Worm (Caenorhabditis elegans) whole organism, early embryonic: ENCODE results near the gene srab-12.

Source experiments
- ama-1 ChIP-seq: fragments of 150-350 bp; optimal IDR thresholded peaks from 2 replicates; lab custom pipeline; 2014
- flt-1 ChIP-seq: fragments of 200-800 bp; sonication (Bioruptor generic); IDR thresholded peaks from 2 replicates; pipeline ENCODE4 v1.3.6; 2022; ENCODE audit warnings: missing genetic modification characterization, missing compliant biosample characterization
- hmbx-1 ChIP-seq: sonication (generic microtip); optimal IDR thresholded peaks from 2 replicates; lab custom pipeline; 2016; ENCODE audit warnings: mild to moderate bottlenecking, missing genetic modification characterization, missing compliant biosample characterization
- sea-1 ChIP-seq: fragments of 200-800 bp; sonication (Bioruptor generic); conservative IDR thresholded peaks from 2 replicates; pipeline ENCODE4 v1.3.6; 2022; ENCODE audit warnings: missing genetic modification characterization, missing compliant biosample characterization
- tbx-37 ChIP-seq: fragments of 200-800 bp; sonication (Bioruptor generic); conservative IDR thresholded peaks from 2 replicates; pipeline ENCODE4 v1.3.6; 2022; ENCODE audit warnings: missing genetic modification reagents, missing genetic modification characterization, missing compliant biosample characterization
- tra-4 ChIP-seq: sonication (generic microtip); optimal IDR thresholded peaks from 2 replicates; lab custom pipeline; 2017; ENCODE audit warnings: missing genetic modification characterization, missing compliant biosample characterization

ce11 chrV:17752340-17752739 lies 31.1 kb downstream of the srab-12 start:
- TF ChIP-seq ama-1 (lab: Kevin White, UChicago): no peak
- TF ChIP-seq tbx-37 (GFP tag; lab: Robert Waterston, UW): no peak
- no peak for TF ChIP-seq sea-1 (GFP tag; lab: Robert Waterston, UW)
- no peak for TF ChIP-seq hmbx-1 (tag; lab: Kevin White, UChicago)
- no peak for TF ChIP-seq tra-4
- no peak for TF ChIP-seq flt-1 (GFP tag; lab: Robert Waterston, UW)
